Fruit fly (Drosophila melanogaster) whole organism, pupa: Measurements from ENCODE around the gene CG17572.

Source experiments
- CG12605 ChIP-seq: fragments of 200-800 bp; sonication (Bioruptor generic); IDR thresholded peaks from 2 replicates; pipeline ENCODE4 v1.3.6; 2022; ENCODE audit warnings: missing biosample characterization, missing genetic modification characterization
- CG13204 ChIP-seq: fragments of 200-800 bp; sonication (Bioruptor generic); optimal IDR thresholded peaks from 2 replicates; lab custom pipeline; 2018; ENCODE audit warnings: missing biosample characterization, mild to moderate bottlenecking, missing genetic modification characterization, moderate library complexity
- CG32121 ChIP-seq: fragments of 200-800 bp; sonication (Bioruptor generic); IDR thresholded peaks from 2 replicates; pipeline ENCODE4 v1.3.6; 2022; ENCODE audit warnings: missing biosample characterization, missing genetic modification characterization
- CG8159 ChIP-seq: fragments of 200-800 bp; sonication (Bioruptor generic); optimal IDR thresholded peaks from 3 replicates; lab custom pipeline; 2018; ENCODE audit warnings: missing biosample characterization, mild to moderate bottlenecking, missing genetic modification characterization, moderate library complexity
- CG8301 ChIP-seq: fragments of 200-800 bp; sonication (Bioruptor generic); optimal IDR thresholded peaks from 2 replicates; lab custom pipeline; 2018; ENCODE audit warnings: missing biosample characterization, mild to moderate bottlenecking, missing genetic modification characterization
- CG9948 ChIP-seq: fragments of 200-800 bp; sonication (Bioruptor generic); optimal IDR thresholded peaks from 2 replicates; lab custom pipeline; 2018; ENCODE audit warnings: missing biosample characterization, mild to moderate bottlenecking, missing genetic modification characterization, moderate library complexity
- Ets98B ChIP-seq: fragments of 200-800 bp; sonication (Bioruptor generic); IDR thresholded peaks from 2 replicates; pipeline ENCODE4 v1.3.6; 2022; ENCODE audit warnings: missing biosample characterization, missing genetic modification characterization
- Pif1A ChIP-seq: fragments of 200-800 bp; sonication (Bioruptor generic); optimal IDR thresholded peaks from 3 replicates; lab custom pipeline; 2016; ENCODE audit warnings: missing biosample characterization, missing genetic modification characterization
- Pif1B ChIP-seq: fragments of 200-800 bp; sonication (Bioruptor generic); optimal IDR thresholded peaks from 3 replicates; lab custom pipeline; 2016; ENCODE audit warnings: missing biosample characterization, missing genetic modification characterization
- Snoo ChIP-seq: fragments of 200-800 bp; sonication (Bioruptor generic); optimal IDR thresholded peaks from 3 replicates; lab custom pipeline; 2017; ENCODE audit warnings: missing biosample characterization, mild to moderate bottlenecking, missing genetic modification characterization, inconsistent platforms
- gl ChIP-seq: fragments of 200-800 bp; sonication (Bioruptor generic); optimal IDR thresholded peaks from 2 replicates; lab custom pipeline; 2018; ENCODE audit warnings: missing biosample characterization, mild to moderate bottlenecking, missing genetic modification characterization
- rn ChIP-seq: fragments of 200-800 bp; sonication (Bioruptor generic); IDR thresholded peaks from 2 replicates; pipeline ENCODE4 v1.3.6; 2022; ENCODE audit warnings: missing biosample characterization, missing genetic modification characterization

DNA sequence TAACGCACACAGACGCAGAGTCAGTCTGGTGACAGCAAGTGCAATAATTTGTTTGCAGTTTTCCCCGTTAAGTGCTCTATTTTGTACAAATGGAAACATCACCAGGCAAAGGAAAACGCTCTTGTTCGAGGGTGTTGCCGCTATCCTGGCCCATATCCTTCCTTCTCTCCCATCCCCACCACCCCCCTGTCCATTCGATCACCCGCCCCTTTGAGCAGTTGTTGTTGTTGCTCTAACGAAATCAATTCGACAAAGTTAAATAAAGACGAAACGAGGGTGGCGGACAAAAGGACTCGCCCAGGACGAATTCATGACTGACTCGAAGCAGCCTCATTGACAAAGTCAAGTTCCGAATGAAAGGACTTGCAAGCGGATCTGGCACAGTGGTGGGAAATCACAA lies 15.4 kb upstream of the CG17572 start:
- TF ChIP-seq Snoo (tag; lab: Kevin White, UChicago): no peak
- TF ChIP-seq CG12605 (GFP tag; lab: Robert Waterston, UW): no peak
- TF ChIP-seq Pif1B: no peak
- no peak for TF ChIP-seq CG13204 (GFP tag; lab: Kevin White, UChicago)
- no peak for TF ChIP-seq rn (GFP tag; lab: Robert Waterston, UW)
- TF ChIP-seq CG8301: no peak
- TF ChIP-seq Ets98B (GFP tag; lab: Robert Waterston, UW): no peak
- no peak for TF ChIP-seq CG32121 (GFP tag; lab: Robert Waterston, UW)
- TF ChIP-seq gl (tag; lab: Kevin White, UChicago): no peak
- TF ChIP-seq CG8159 (tag; lab: Kevin White, UChicago): no peak
- no peak for TF ChIP-seq CG9948 (tag; lab: Kevin White, UChicago)
- no peak for TF ChIP-seq Pif1A (GFP tag; lab: Kevin White, UChicago)
